Worm (Caenorhabditis elegans) whole organism, midembryonic: ENCODE results near the gene F29A7.6.

Experiments
- T22C8.4 ChIP-seq: fragments of 200-800 bp; sonication (Bioruptor generic); IDR thresholded peaks from 2 replicates; pipeline ENCODE4 v1.3.6; 2022; ENCODE audit warnings: missing genetic modification characterization, missing compliant biosample characterization
- cog-1 ChIP-seq: sonication (generic microtip); optimal IDR thresholded peaks from 2 replicates; lab custom pipeline; 2016; ENCODE audit warnings: missing genetic modification characterization, missing compliant biosample characterization
- flt-1 ChIP-seq: fragments of 200-800 bp; sonication (Bioruptor generic); IDR thresholded peaks from 2 replicates; pipeline ENCODE4 v1.3.6; 2022; ENCODE audit warnings: missing genetic modification characterization, missing compliant biosample characterization
- klf-2 ChIP-seq: fragments of 200-800 bp; sonication (Bioruptor generic); conservative IDR thresholded peaks from 2 replicates; pipeline ENCODE4 v1.3.6; 2022; ENCODE audit warnings: missing genetic modification reagents, missing genetic modification characterization, missing compliant biosample characterization
- med-1 ChIP-seq: sonication (generic microtip); optimal IDR thresholded peaks from 2 replicates; lab custom pipeline; 2017; ENCODE audit warnings: missing genetic modification characterization, mild to moderate bottlenecking, missing compliant biosample characterization, antibody characterized with exemption, missing genetic modification reagents; ENCODE audit not compliant: insufficient read depth
- ref-1 ChIP-seq: fragments of 200-800 bp; sonication (Bioruptor generic); conservative IDR thresholded peaks from 2 replicates; pipeline ENCODE4 v1.3.6; 2022; ENCODE audit warnings: missing genetic modification reagents, missing genetic modification characterization, missing compliant biosample characterization
- tab-1 ChIP-seq: fragments of 200-800 bp; sonication (Bioruptor generic); IDR thresholded peaks from 2 replicates; pipeline ENCODE4 v1.3.6; 2022; ENCODE audit warnings: missing genetic modification characterization, missing compliant biosample characterization
- ztf-23 ChIP-seq: fragments of 200-800 bp; sonication (Bioruptor generic); IDR thresholded peaks from 2 replicates; pipeline ENCODE4 v1.3.6; 2022; ENCODE audit warnings: missing genetic modification reagents, missing genetic modification characterization, missing compliant biosample characterization
- ztf-29 ChIP-seq: fragments of 200-800 bp; sonication (Bioruptor generic); IDR thresholded peaks from 2 replicates; pipeline ENCODE4 v1.3.6; 2022; ENCODE audit warnings: missing genetic modification reagents, missing genetic modification characterization, missing compliant biosample characterization

F29A7.6 gene

ce11 chrII:2735192-2735591 is 17.2 kb downstream of the F29A7.6 start, which contains the start of gene wdr-31:
TSS of gene wdr-31 (minus strand) at chrII:2735292.
- no peak for TF ChIP-seq T22C8.4
- no peak for TF ChIP-seq tab-1 (GFP tag; lab: Robert Waterston, UW)
- no peak for TF ChIP-seq klf-2 (GFP tag; lab: Robert Waterston, UW)
- no peak for TF ChIP-seq ref-1
- TF ChIP-seq ztf-29 (GFP tag; lab: Robert Waterston, UW): no peak
- no peak for TF ChIP-seq flt-1 (GFP tag; lab: Robert Waterston, UW)
- TF ChIP-seq cog-1: no peak
- no peak for TF ChIP-seq med-1 (GFP tag; lab: Kevin White, UChicago)
- TF ChIP-seq ztf-23: no peak

ce11 chrII:2734735-2735134 is 17.7 kb downstream of the F29A7.6 start:
- TF ChIP-seq T22C8.4: no peak
- TF ChIP-seq tab-1 (GFP tag; lab: Robert Waterston, UW): no peak
- TF ChIP-seq ztf-23: no peak
- TF ChIP-seq klf-2 (GFP tag; lab: Robert Waterston, UW): no peak
- no peak for TF ChIP-seq ztf-29 (GFP tag; lab: Robert Waterston, UW)
- TF ChIP-seq flt-1 (GFP tag; lab: Robert Waterston, UW): no peak
- TF ChIP-seq ref-1: no peak
- no peak for TF ChIP-seq med-1 (GFP tag; lab: Kevin White, UChicago)
- TF ChIP-seq cog-1: no peak

- TF ChIP-seq med-1 (GFP tag; lab: Kevin White, UChicago) (no peak), ref-1 (no peak), klf-2 (GFP tag; lab: Robert Waterston, UW) (no peak), cog-1 (no peak), ztf-29 (GFP tag; lab: Robert Waterston, UW) (no peak), tab-1 (GFP tag; lab: Robert Waterston, UW) (no peak)
Observed at ce11 chrII:2734266-2734665, 18.1 kb downstream of the F29A7.6 start.

- TF ChIP-seq T22C8.4 (no peak), ztf-29 (GFP tag; lab: Robert Waterston, UW) (no peak), tab-1 (GFP tag; lab: Robert Waterston, UW) (no peak), med-1 (GFP tag; lab: Kevin White, UChicago) (no peak), ztf-23 (no peak), ref-1 (no peak), klf-2 (GFP tag; lab: Robert Waterston, UW) (no peak), flt-1 (GFP tag; lab: Robert Waterston, UW) (no peak), cog-1 (no peak)
Observed at ce11 chrII:2730647-2731046, 21.8 kb downstream of the F29A7.6 start.

ce11 chrII:2726774-2727173 is 25.6 kb downstream of the F29A7.6 start:
- no peak for TF ChIP-seq tab-1 (GFP tag; lab: Robert Waterston, UW)
- no peak for TF ChIP-seq T22C8.4
- no peak for TF ChIP-seq ztf-29 (GFP tag; lab: Robert Waterston, UW)
- TF ChIP-seq cog-1: no peak
- no peak for TF ChIP-seq med-1 (GFP tag; lab: Kevin White, UChicago)

- no peak for TF ChIP-seq tab-1 (GFP tag; lab: Robert Waterston, UW)
- TF ChIP-seq ztf-29 (GFP tag; lab: Robert Waterston, UW): no peak
- no peak for TF ChIP-seq ref-1
- no peak for TF ChIP-seq med-1 (GFP tag; lab: Kevin White, UChicago)
- TF ChIP-seq klf-2 (GFP tag; lab: Robert Waterston, UW): no peak
- no peak for TF ChIP-seq cog-1
- no peak for TF ChIP-seq ztf-23
- TF ChIP-seq flt-1 (GFP tag; lab: Robert Waterston, UW): no peak
- TF ChIP-seq T22C8.4: no peak
Observed at ce11 chrII:2725561-2725960, 26.9 kb downstream of the F29A7.6 start, which contains the start of the genes T05A8.11 and nep-2. TSS of gene T05A8.11 (minus strand) at chrII:2725661. TSS of gene nep-2 (minus strand) at chrII:2725752.

- TF ChIP-seq flt-1 (GFP tag; lab: Robert Waterston, UW) (no peak), ztf-29 (GFP tag; lab: Robert Waterston, UW) (no peak), tab-1 (GFP tag; lab: Robert Waterston, UW) (no peak), klf-2 (GFP tag; lab: Robert Waterston, UW) (no peak), ref-1 (no peak), T22C8.4 (no peak), ztf-23 (no peak), med-1 (GFP tag; lab: Kevin White, UChicago) (no peak), cog-1 (no peak)
Observed at ce11 chrII:2721992-2722391, 30.4 kb downstream of the F29A7.6 start.

- TF ChIP-seq ref-1 (no peak), T22C8.4 (no peak), cog-1 (no peak), klf-2 (GFP tag; lab: Robert Waterston, UW) (no peak), ztf-29 (GFP tag; lab: Robert Waterston, UW) (no peak), med-1 (GFP tag; lab: Kevin White, UChicago) (no peak), flt-1 (GFP tag; lab: Robert Waterston, UW) (no peak), ztf-23 (no peak), tab-1 (GFP tag; lab: Robert Waterston, UW) (no peak)
Observed at ce11 chrII:2719212-2719611, 33.2 kb downstream of the F29A7.6 start.

ce11 chrII:2717335-2717734 is 35.1 kb downstream of the F29A7.6 start, which contains the start of gene T05A8.3:
TSS of gene T05A8.3 (minus strand) at chrII:2717435.
- TF ChIP-seq cog-1: no peak

ce11 chrII:2710919-2711318 is 41.5 kb downstream of the F29A7.6 start, which contains the start of gene T05A8.2:
TSS of gene T05A8.2 (minus strand) at chrII:2711019.
- TF ChIP-seq klf-2 (GFP tag; lab: Robert Waterston, UW) (no peak), ref-1 (no peak)

- no peak for TF ChIP-seq ztf-23
- no peak for TF ChIP-seq ref-1
- TF ChIP-seq cog-1: no peak
- TF ChIP-seq flt-1 (GFP tag; lab: Robert Waterston, UW): no peak
- no peak for TF ChIP-seq ztf-29 (GFP tag; lab: Robert Waterston, UW)
- TF ChIP-seq med-1 (GFP tag; lab: Kevin White, UChicago): no peak
- TF ChIP-seq klf-2 (GFP tag; lab: Robert Waterston, UW): no peak
- no peak for TF ChIP-seq tab-1 (GFP tag; lab: Robert Waterston, UW)
Observed at ce11 chrII:2709942-2710341, 42.5 kb downstream of the F29A7.6 start, which contains the start of gene T05A8.1. TSS of gene T05A8.1 (minus strand) at chrII:2710042.
